Worm (Caenorhabditis elegans) whole organism, L3 larva: ENCODE measurements around the gene C40C9.3.

ENCODE experiments used
- ama-1 ChIP-seq: fragments of 150-350 bp; optimal IDR thresholded peaks from 2 replicates; lab custom pipeline; 2018
- fos-1 ChIP-seq: fragments of 150-350 bp; optimal IDR thresholded peaks from 2 replicates; lab custom pipeline; 2014; ENCODE audit warnings: missing biosample characterization, missing genetic modification characterization
- snpc-4 ChIP-seq: fragments of 150-350 bp; optimal IDR thresholded peaks from 2 replicates; lab custom pipeline; 2014; ENCODE audit warnings: missing biosample characterization, missing genetic modification characterization
- tbx-2 ChIP-seq: sonication (generic microtip); optimal IDR thresholded peaks from 2 replicates; lab custom pipeline; 2016; ENCODE audit warnings: mild to moderate bottlenecking, missing genetic modification characterization, missing compliant biosample characterization

ce11 chrX:13631122-13631672, 16.2 kb upstream of the C40C9.3 start, which contains the start of gene nlg-1:
- TF ChIP-seq tbx-2 (tag; lab: Kevin White, UChicago) = no peak
- TF ChIP-seq fos-1 (tag; lab: Kevin White, UChicago) = no peak
- no peak for TF ChIP-seq snpc-4 (tag; lab: Kevin White, UChicago)
- TF ChIP-seq ama-1 (lab: Kevin White, UChicago) = no peak
